Worm (Caenorhabditis elegans): ENCODE measurements around the gene T23E1.1.

T23E1.1 gene

ce11 chrIV:3191466-3191865 lies 40.3 kb downstream of the T23E1.1 start, which contains the start of gene Y67D8B.2:
Y67D8B.2 (minus strand) TSS chrIV:3191566.
- TF ChIP-seq ceh-24 (tag; optimal IDR thresholded peaks at IDR 0.05) (no peak), K09A11.1 (tag; optimal IDR thresholded peaks at IDR 0.05; ENCODE audit: insufficient read depth) (no peak), K02D7.2 (tag; optimal IDR thresholded peaks at IDR 0.05) (no peak), syd-9 (tag; optimal IDR thresholded peaks at IDR 0.05) (no peak), gmeb-2 (tag; optimal IDR thresholded peaks at IDR 0.05) (no peak), sox-4 (tag; optimal IDR thresholded peaks at IDR 0.05) (no peak), fkh-6 (tag; optimal IDR thresholded peaks at IDR 0.05) (no peak), pag-3 (tag; optimal IDR thresholded peaks at IDR 0.05; ENCODE audit: borderline replicate concordance) (no peak), ttx-3 (tag; optimal IDR thresholded peaks at IDR 0.05) (no peak), odd-2 (tag; optimal IDR thresholded peaks at IDR 0.05) (no peak), ceh-30 (tag; optimal IDR thresholded peaks at IDR 0.05) (no peak), ceh-14 (tag; optimal IDR thresholded peaks at IDR 0.05) (no peak), madf-2 (tag; optimal IDR thresholded peaks at IDR 0.05) (no peak), tbx-7 (tag; optimal IDR thresholded peaks at IDR 0.05) (no peak), ceh-18 (tag; optimal IDR thresholded peaks at IDR 0.05) (no peak), ceh-22 (tag; optimal IDR thresholded peaks at IDR 0.05) (no peak), C08G9.2 (tag; optimal IDR thresholded peaks at IDR 0.05) (no peak), Y22D7AL.16 (tag; optimal IDR thresholded peaks at IDR 0.05) (no peak), mec-3 (tag; optimal IDR thresholded peaks at IDR 0.05; ENCODE audit: borderline replicate concordance) (no peak), dmd-4 (tag; optimal IDR thresholded peaks at IDR 0.05; ENCODE audit: borderline replicate concordance) (no peak)

DNA sequence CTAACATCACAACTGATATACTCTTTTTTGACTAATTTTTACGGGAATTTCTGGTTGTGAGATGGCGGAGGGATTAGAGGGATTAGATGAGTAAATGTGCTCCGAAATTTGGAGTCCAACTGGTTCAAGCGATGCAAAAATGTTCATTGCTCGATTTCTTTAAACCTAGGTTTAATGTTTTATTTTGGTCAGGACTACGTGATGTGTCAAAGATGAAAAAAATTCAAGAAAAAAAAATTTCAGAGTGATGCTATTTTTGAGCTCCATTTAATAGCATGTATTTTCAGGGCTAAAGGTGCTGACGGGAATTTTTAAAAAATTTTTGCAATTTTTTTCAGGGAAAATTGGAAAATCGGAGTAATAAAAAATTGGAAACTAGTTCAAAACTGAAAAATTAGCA lies 45.2 kb downstream of the T23E1.1 start:
- TF ChIP-seq ceh-31 (tag; optimal IDR thresholded peaks at IDR 0.05): no peak

DNA sequence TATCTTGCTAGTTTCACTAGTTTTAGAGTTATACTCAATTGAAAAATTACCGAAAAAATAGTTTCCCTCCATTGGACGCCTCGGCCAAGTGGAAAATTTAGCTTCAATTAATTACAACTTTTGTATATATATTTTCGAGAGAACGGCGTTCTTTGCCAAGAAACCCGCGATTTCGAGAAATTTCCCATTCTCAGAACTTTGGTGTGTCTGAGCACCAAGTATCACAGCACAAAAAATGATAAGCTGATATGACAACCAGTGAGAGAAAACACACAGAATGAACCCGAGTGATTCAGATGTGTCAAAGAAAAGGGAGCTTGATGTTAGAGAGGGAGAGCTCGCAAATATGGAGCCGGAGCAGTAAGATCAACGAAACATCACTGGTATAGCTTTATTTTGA lies 47.9 kb downstream of the T23E1.1 start:
- TF ChIP-seq pha-2 (tag; optimal IDR thresholded peaks at IDR 0.05) (no peak), unc-42 (tag; optimal IDR thresholded peaks at IDR 0.05) (no peak), mec-3 (tag; optimal IDR thresholded peaks at IDR 0.05; ENCODE audit: borderline replicate concordance) (no peak), eyg-1 (tag; optimal IDR thresholded peaks at IDR 0.05) (no peak)

DNA sequence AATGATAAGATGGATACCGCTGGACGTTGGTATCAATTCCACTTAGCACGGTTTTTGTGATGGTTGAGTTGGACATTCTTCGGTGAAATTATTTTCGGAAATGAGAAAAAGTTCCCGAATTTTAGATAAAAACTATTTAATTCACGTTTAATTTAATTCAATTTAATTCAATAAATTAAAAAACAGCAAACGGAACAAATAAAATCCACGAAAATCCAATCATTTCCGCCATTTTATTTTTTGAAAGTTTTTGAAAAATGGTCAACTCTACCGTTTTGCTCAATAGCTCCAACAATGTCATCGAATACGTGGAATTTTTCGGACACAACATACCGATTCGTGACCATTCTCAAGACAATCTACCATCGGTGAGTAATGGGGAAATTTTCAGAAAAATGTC lies 51.0 kb downstream of the T23E1.1 start, which contains the start of the genes Y67D8B.3 and Y67D8B.5:
TSS of gene Y67D8B.3 (minus strand) at position 101 of the 400 bp plus-strand sequence.
TSS of gene Y67D8B.5 (plus strand) at position 233 of the 400 bp plus-strand sequence.
- no peak for TF ChIP-seq T23F11.4 (GFP tag; optimal IDR thresholded peaks at IDR 0.05)
- no peak for TF ChIP-seq ceh-14 (tag; optimal IDR thresholded peaks at IDR 0.05)
- TF ChIP-seq unc-42 (tag; optimal IDR thresholded peaks at IDR 0.05): no peak

Measured in whole organism, late embryonic.